Worm (Caenorhabditis elegans): Measurements from ENCODE around the gene cyp-29A2.

- TF ChIP-seq aly-2 (tag; optimal IDR thresholded peaks at IDR 0.05): no peak
- no peak for TF ChIP-seq sup-37 (GFP tag; optimal IDR thresholded peaks at IDR 0.05)
- no peak for TF ChIP-seq nhr-20 (tag; optimal IDR thresholded peaks at IDR 0.05)
- TF ChIP-seq snpc-4 (tag; optimal IDR thresholded peaks at IDR 0.05): no peak
- TF ChIP-seq hpl-2 (GFP tag; optimal IDR thresholded peaks at IDR 0.05): no peak
- no peak for TF ChIP-seq egl-27 (tag; optimal IDR thresholded peaks at IDR 0.05)
These were observed 19.3 kb upstream of the cyp-29A2 start for ce11 chrV:11198094-11198493.
